Worm (Caenorhabditis elegans) whole organism, L4/young adult: Measurements from ENCODE around the gene F02D10.3.

ENCODE experiments used
- W03F9.2 ChIP-seq: fragments of 150-350 bp; optimal IDR thresholded peaks from 2 replicates; lab custom pipeline; 2014; ENCODE audit warnings: missing biosample characterization, missing genetic modification characterization
- dao-5 ChIP-seq: sonication (generic microtip); optimal IDR thresholded peaks from 2 replicates; lab custom pipeline; 2016; ENCODE audit warnings: missing genotype, missing genetic modification characterization, moderate library complexity, missing compliant biosample characterization
- him-1 ChIP-seq: sonication (generic microtip); optimal IDR thresholded peaks from 2 replicates; lab custom pipeline; 2016; ENCODE audit warnings: missing genotype, missing genetic modification reagents, missing genetic modification characterization, missing compliant biosample characterization

DNA sequence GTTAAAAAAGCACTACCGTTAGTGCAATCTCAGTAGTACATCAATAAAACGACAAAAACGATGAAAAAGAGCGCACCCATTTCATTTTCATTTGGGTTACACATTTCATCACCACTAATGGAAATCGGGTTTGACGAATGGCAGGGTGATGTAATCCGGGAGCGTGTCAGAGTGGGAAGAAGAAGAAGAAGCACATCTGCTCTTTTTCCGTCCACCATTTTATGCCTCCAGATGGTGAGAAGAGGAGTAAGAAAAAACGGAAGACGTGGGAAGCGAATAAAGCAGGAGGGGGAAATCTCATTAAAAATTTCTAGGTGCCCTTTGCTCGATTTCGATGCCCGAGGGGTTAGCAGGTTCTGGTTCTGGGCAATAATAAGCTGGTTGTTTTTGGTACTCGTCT, 43.6 kb upstream of the F02D10.3 start:
- TF ChIP-seq dao-5: no peak
- no peak for TF ChIP-seq him-1
- no peak for TF ChIP-seq W03F9.2
